Fruit fly (Drosophila melanogaster) Kc167 (cell line): Measurements from ENCODE around the gene CG15130.

Experiments used
- Myc ChIP-seq: fragments of >200 bp; optimal IDR thresholded peaks from 2 replicates; lab custom pipeline; 2017; ENCODE audit warnings: missing external identifiers
- Sin3A ChIP-seq: fragments of >200 bp; optimal IDR thresholded peaks from 2 replicates; lab custom pipeline; 2018; ENCODE audit warnings: missing external identifiers
- h ChIP-seq: fragments of >200 bp; optimal IDR thresholded peaks from 3 replicates; lab custom pipeline; 2018; ENCODE audit warnings: missing external identifiers
- insv ChIP-seq: fragments of >200 bp; optimal IDR thresholded peaks from 3 replicates; lab custom pipeline; 2018; ENCODE audit warnings: missing external identifiers
- psq ChIP-seq: fragments of >200 bp; optimal IDR thresholded peaks from 2 replicates; lab custom pipeline; 2017; ENCODE audit warnings: missing external identifiers
- ttk ChIP-seq: sonication (Bioruptor generic); optimal IDR thresholded peaks from 2 replicates; lab custom pipeline; 2017; ENCODE audit warnings: missing external identifiers

CG15130 gene

dm6 chr2L:20397032-20397431 is 27.4 kb downstream of the CG15130 start:
- TF ChIP-seq h (lab: Kevin White, UChicago): no peak

DNA sequence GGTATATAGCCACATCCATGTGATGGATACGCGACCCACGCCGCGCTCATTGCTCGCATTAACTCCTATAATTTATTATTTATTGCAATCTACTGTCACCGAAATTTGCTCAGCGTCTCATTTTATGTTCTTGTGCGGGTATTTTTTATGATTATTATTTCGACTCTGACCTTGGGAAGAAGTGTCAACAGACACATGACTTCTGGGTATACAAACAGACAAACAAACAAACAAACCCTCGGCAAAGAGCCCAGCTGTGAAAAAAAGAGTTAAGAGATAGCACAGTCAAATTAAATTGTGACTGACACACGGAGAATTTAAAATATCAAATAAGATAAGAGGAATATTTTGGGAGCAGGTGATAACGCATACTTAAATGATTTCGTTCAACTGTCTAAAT is 34.5 kb downstream of the CG15130 start:
- no peak for TF ChIP-seq h (lab: Kevin White, UChicago)
- TF ChIP-seq ttk (lab: Kevin White, UChicago): no peak
- TF ChIP-seq insv (lab: Kevin White, UChicago): no peak
- TF ChIP-seq Myc (lab: Kevin White, UChicago): no peak
- no peak for TF ChIP-seq psq (lab: Kevin White, UChicago)
- no peak for TF ChIP-seq Sin3A (lab: Kevin White, UChicago)

DNA sequence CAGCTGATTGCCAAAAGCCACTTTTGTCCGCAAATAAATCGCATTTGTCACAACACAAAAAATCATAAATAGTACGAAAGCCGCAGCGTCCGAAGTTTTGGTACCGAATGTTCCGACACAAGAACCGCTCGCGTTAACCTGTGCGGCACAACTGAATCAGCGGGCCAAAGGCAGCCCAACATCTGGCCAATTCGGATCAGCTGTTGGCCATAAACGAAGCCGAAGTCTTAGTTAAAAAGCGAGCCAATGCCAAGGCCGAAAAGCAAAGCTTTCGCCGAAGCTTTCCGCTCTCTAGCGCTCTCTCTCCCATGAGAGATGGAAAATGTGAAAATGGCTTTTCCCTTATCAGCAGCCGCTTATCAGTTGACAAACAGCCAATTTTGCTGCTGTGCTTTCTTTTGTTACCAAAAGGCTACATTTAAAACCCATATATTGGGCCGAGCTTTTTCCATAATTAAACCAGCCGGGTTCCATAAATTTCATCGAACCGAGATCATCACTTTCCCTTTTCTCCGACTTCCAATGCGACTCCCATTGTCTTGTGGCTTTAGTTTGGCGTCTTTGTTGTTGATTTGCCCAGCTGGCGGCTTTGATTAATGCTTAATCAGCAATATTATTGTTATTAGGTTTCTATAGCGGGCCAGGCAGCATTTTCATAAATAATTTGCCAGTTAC is 42.2 kb downstream of the CG15130 start, which contains the start of gene CG16798:
CG16798 (minus strand) TSS at position 216 of the 675 bp plus-strand sequence.
- no peak for TF ChIP-seq insv (lab: Kevin White, UChicago)

dm6 chr2L:20381329-20381728 is 43.1 kb downstream of the CG15130 start:
- no peak for TF ChIP-seq Sin3A (lab: Kevin White, UChicago)
- no peak for TF ChIP-seq psq (lab: Kevin White, UChicago)
- no peak for TF ChIP-seq ttk (lab: Kevin White, UChicago)
- TF ChIP-seq insv (lab: Kevin White, UChicago): no peak
- TF ChIP-seq h (lab: Kevin White, UChicago): no peak
- no peak for TF ChIP-seq Myc (lab: Kevin White, UChicago)

DNA sequence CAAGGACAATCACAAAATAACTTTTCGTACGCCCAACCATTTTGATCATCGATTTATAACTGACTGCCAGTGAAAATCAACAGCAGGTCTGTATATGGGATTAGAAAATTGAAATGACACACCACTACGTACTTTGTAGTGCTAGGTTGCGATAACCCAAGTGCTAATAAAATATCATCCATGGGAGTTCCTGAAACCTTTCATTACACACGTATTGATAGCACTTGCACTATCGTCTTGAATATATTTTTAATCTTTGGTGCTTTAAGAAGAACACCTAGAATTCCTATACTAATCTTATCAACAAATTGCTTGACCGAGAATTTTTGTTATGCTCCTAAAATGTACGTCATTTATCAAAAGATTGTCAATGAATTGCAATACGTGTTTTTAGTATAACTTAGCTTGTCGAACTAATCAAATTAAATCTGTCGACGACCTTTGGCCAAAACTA is 50.4 kb downstream of the CG15130 start, which contains the start of gene Ugt37A1:
Ugt37A1 (minus strand) TSS at position 51 of the 454 bp plus-strand sequence.
- TF ChIP-seq Myc (lab: Kevin White, UChicago) (no peak), ttk (lab: Kevin White, UChicago) (no peak), Sin3A (lab: Kevin White, UChicago) (no peak), psq (lab: Kevin White, UChicago) (no peak), insv (lab: Kevin White, UChicago) (no peak), h (lab: Kevin White, UChicago) (no peak)
